Worm (Caenorhabditis elegans) whole organism, early embryonic: ENCODE data around the gene F18F11.4.

Experiments
- B0310.2 ChIP-seq: sonication (generic microtip); optimal IDR thresholded peaks from 2 replicates; lab custom pipeline; 2016; ENCODE audit warnings: mild to moderate bottlenecking, missing genetic modification characterization, missing compliant biosample characterization
- F13C5.2 ChIP-seq: sonication (generic microtip); optimal IDR thresholded peaks from 2 replicates; lab custom pipeline; 2017; ENCODE audit warnings: mild to moderate bottlenecking, missing genetic modification characterization, inconsistent platforms, missing compliant biosample characterization
- aly-1 ChIP-seq: sonication (generic microtip); optimal IDR thresholded peaks from 2 replicates; lab custom pipeline; 2016; ENCODE audit warnings: missing genetic modification characterization, missing compliant biosample characterization
- ama-1 ChIP-seq: fragments of 150-350 bp; optimal IDR thresholded peaks from 2 replicates; lab custom pipeline; 2014
- ceh-13 ChIP-seq: fragments of 200-800 bp; sonication (Bioruptor generic); optimal IDR thresholded peaks from 2 replicates; lab custom pipeline; 2018; ENCODE audit warnings: mild to moderate bottlenecking, missing genetic modification characterization, missing compliant biosample characterization
- ceh-36 ChIP-seq: sonication (generic microtip); optimal IDR thresholded peaks from 2 replicates; lab custom pipeline; 2016; ENCODE audit warnings: missing genetic modification characterization, inconsistent platforms, missing compliant biosample characterization
- ets-7 ChIP-seq: sonication (generic microtip); optimal IDR thresholded peaks from 2 replicates; lab custom pipeline; 2016; ENCODE audit warnings: missing genotype, missing genetic modification characterization, missing compliant biosample characterization
- flt-1 ChIP-seq: fragments of 200-800 bp; sonication (Bioruptor generic); IDR thresholded peaks from 2 replicates; pipeline ENCODE4 v1.3.6; 2022; ENCODE audit warnings: missing genetic modification characterization, missing compliant biosample characterization
- hmbx-1 ChIP-seq: sonication (generic microtip); optimal IDR thresholded peaks from 2 replicates; lab custom pipeline; 2016; ENCODE audit warnings: mild to moderate bottlenecking, missing genetic modification characterization, missing compliant biosample characterization
- hmg-4 ChIP-seq: fragments of 200-800 bp; sonication (Bioruptor generic); optimal IDR thresholded peaks from 2 replicates; lab custom pipeline; 2018; ENCODE audit warnings: mild to moderate bottlenecking, missing genetic modification characterization, missing compliant biosample characterization
- hnd-1 ChIP-seq: sonication (generic microtip); optimal IDR thresholded peaks from 2 replicates; lab custom pipeline; 2016; ENCODE audit warnings: missing genetic modification characterization, missing compliant biosample characterization
- pes-1 ChIP-seq: fragments of 200-800 bp; sonication (Bioruptor generic); IDR thresholded peaks from 2 replicates; pipeline ENCODE4 v1.3.6; 2022; ENCODE audit warnings: missing genetic modification reagents, missing genetic modification characterization, missing compliant biosample characterization
- scrt-1 ChIP-seq: fragments of 200-800 bp; sonication (Bioruptor generic); IDR thresholded peaks from 2 replicates; pipeline ENCODE4 v1.3.6; 2022; ENCODE audit warnings: missing genetic modification characterization, missing compliant biosample characterization
- sea-1 ChIP-seq: fragments of 200-800 bp; sonication (Bioruptor generic); conservative IDR thresholded peaks from 2 replicates; pipeline ENCODE4 v1.3.6; 2022; ENCODE audit warnings: missing genetic modification characterization, missing compliant biosample characterization
- tbx-11 ChIP-seq: fragments of 200-800 bp; sonication (Bioruptor generic); IDR thresholded peaks from 2 replicates; pipeline ENCODE4 v1.3.6; 2022; ENCODE audit warnings: missing genetic modification characterization, missing compliant biosample characterization
- tbx-37 ChIP-seq: fragments of 200-800 bp; sonication (Bioruptor generic); conservative IDR thresholded peaks from 2 replicates; pipeline ENCODE4 v1.3.6; 2022; ENCODE audit warnings: missing genetic modification reagents, missing genetic modification characterization, missing compliant biosample characterization
- tra-4 ChIP-seq: sonication (generic microtip); optimal IDR thresholded peaks from 2 replicates; lab custom pipeline; 2017; ENCODE audit warnings: missing genetic modification characterization, missing compliant biosample characterization

F18F11.4 gene

ce11 chrIV:330523-330922, at the start of gene F18F11.4:
Gene F18F11.4 (plus strand): TSS chrIV:330823.
- TF ChIP-seq tbx-11 (GFP tag; lab: Robert Waterston, UW) = no peak
- TF ChIP-seq tra-4 (tag; lab: Kevin White, UChicago) = no peak
- TF ChIP-seq aly-1 = no peak
- TF ChIP-seq tbx-37 = no peak
- no peak for TF ChIP-seq ama-1 (lab: Kevin White, UChicago)
- no peak for TF ChIP-seq scrt-1 (GFP tag; lab: Robert Waterston, UW)
- no peak for TF ChIP-seq flt-1 (GFP tag; lab: Robert Waterston, UW)
- no peak for TF ChIP-seq hmg-4
- TF ChIP-seq ets-7 (tag; lab: Kevin White, UChicago) = no peak
- no peak for TF ChIP-seq ceh-13 (GFP tag; lab: Kevin White, UChicago)
- TF ChIP-seq hmbx-1 (tag; lab: Kevin White, UChicago) = no peak
- no peak for TF ChIP-seq ceh-36 (tag; lab: Kevin White, UChicago)
- TF ChIP-seq pes-1 (GFP tag; lab: Robert Waterston, UW) = no peak
- no peak for TF ChIP-seq F13C5.2 (tag; lab: Kevin White, UChicago)

DNA sequence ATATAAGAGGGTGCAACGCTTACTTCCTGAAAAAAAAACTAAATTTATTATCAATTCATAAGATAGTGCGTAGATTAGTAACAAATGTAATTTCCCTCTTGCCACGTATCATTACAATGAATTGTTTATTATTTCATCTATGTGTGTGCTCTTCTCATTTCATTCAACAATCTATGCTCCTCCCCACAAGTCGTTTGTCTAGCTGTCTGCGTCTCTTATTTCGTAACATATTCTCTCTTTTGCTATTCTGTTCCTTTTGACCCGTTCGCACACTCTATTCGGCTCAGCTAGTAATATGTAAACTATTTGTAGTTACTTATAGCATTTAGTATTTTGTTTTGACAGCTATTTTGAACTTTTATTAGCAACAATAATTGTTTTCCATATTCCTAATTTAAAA, 48.6 kb upstream of the F18F11.4 start:
- no peak for TF ChIP-seq tbx-37
- TF ChIP-seq pes-1 (GFP tag; lab: Robert Waterston, UW) = no peak
- no peak for TF ChIP-seq scrt-1 (GFP tag; lab: Robert Waterston, UW)
- no peak for TF ChIP-seq B0310.2
- TF ChIP-seq hmg-4 = no peak
- TF ChIP-seq F13C5.2 (tag; lab: Kevin White, UChicago) = no peak
- TF ChIP-seq hmbx-1 (tag; lab: Kevin White, UChicago) = no peak
- no peak for TF ChIP-seq aly-1
- TF ChIP-seq hnd-1 (tag; lab: Kevin White, UChicago) = no peak

DNA sequence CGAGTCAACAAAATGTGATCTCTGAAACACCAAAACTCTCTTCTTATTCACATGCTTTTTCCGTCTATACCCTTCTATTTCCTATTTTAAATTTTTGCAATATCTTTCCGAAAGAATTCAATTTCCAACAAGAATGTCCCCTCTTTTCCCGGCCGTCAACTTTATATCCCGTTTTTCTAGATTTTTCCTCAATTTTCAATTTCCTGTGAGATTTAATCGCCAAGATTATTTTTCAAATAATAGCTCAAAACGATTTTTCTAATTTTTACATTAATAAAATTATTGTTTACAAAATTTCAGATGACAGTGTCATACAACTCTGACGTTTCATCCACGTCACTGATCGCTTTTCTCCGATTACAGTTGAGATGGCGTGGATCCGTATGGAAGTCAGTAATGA, 47.3 kb upstream of the F18F11.4 start, which contains the start of gene best-19:
Gene best-19 (plus strand): TSS at position 301 of the 400 bp plus-strand sequence.
- TF ChIP-seq ets-7 (tag; lab: Kevin White, UChicago) (no peak), hnd-1 (tag; lab: Kevin White, UChicago) (no peak), aly-1 (no peak), tbx-37 (no peak), hmbx-1 (tag; lab: Kevin White, UChicago) (no peak), sea-1 (no peak), hmg-4 (no peak), ama-1 (lab: Kevin White, UChicago) (no peak), pes-1 (GFP tag; lab: Robert Waterston, UW) (no peak), F13C5.2 (tag; lab: Kevin White, UChicago) (no peak), ceh-13 (GFP tag; lab: Kevin White, UChicago) (no peak), B0310.2 (no peak), tra-4 (tag; lab: Kevin White, UChicago) (no peak)

DNA sequence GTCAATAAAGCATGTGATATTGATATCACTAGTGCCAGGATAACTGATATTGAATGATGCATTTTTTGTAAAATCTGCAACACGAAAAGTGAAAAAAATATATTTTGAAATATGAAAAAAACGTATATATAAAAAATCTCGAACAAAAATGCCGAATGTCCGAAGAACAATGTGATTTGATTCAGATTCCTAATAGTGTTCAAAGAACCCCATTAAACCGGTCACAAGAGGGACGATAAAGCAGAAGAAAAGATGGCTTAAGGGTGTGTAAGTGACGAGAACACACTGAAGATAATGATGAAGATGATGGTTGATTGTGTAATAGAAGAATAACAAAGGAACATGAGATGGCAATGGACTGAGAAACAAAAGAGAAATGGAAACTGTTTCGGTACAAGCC, 42.6 kb upstream of the F18F11.4 start, which contains the start of gene T21D12.14:
Gene T21D12.14 (minus strand): TSS at position 101 of the 400 bp plus-strand sequence.
- no peak for TF ChIP-seq tra-4 (tag; lab: Kevin White, UChicago)
- no peak for TF ChIP-seq hmbx-1 (tag; lab: Kevin White, UChicago)
- no peak for TF ChIP-seq ceh-36 (tag; lab: Kevin White, UChicago)
- TF ChIP-seq hmg-4 = no peak
- no peak for TF ChIP-seq scrt-1 (GFP tag; lab: Robert Waterston, UW)
- no peak for TF ChIP-seq sea-1
- no peak for TF ChIP-seq flt-1 (GFP tag; lab: Robert Waterston, UW)
- no peak for TF ChIP-seq F13C5.2 (tag; lab: Kevin White, UChicago)
- no peak for TF ChIP-seq tbx-37
- no peak for TF ChIP-seq pes-1 (GFP tag; lab: Robert Waterston, UW)
- no peak for TF ChIP-seq ets-7 (tag; lab: Kevin White, UChicago)
- no peak for TF ChIP-seq B0310.2
- TF ChIP-seq aly-1 = no peak
- TF ChIP-seq tbx-11 (GFP tag; lab: Robert Waterston, UW) = no peak
- no peak for TF ChIP-seq ceh-13 (GFP tag; lab: Kevin White, UChicago)

ce11 chrIV:290387-290786, 40.2 kb upstream of the F18F11.4 start:
- no peak for TF ChIP-seq tbx-11 (GFP tag; lab: Robert Waterston, UW)
- TF ChIP-seq flt-1 (GFP tag; lab: Robert Waterston, UW) = no peak
- no peak for TF ChIP-seq ceh-36 (tag; lab: Kevin White, UChicago)
- no peak for TF ChIP-seq F13C5.2 (tag; lab: Kevin White, UChicago)
- TF ChIP-seq hnd-1 (tag; lab: Kevin White, UChicago) = no peak
- no peak for TF ChIP-seq sea-1
- TF ChIP-seq ets-7 (tag; lab: Kevin White, UChicago) = no peak
- no peak for TF ChIP-seq ama-1 (lab: Kevin White, UChicago)
- TF ChIP-seq hmbx-1 (tag; lab: Kevin White, UChicago) = no peak
- TF ChIP-seq aly-1 = no peak
- TF ChIP-seq B0310.2 = no peak
- TF ChIP-seq scrt-1 (GFP tag; lab: Robert Waterston, UW) = no peak
- no peak for TF ChIP-seq ceh-13 (GFP tag; lab: Kevin White, UChicago)
- no peak for TF ChIP-seq tra-4 (tag; lab: Kevin White, UChicago)
- no peak for TF ChIP-seq pes-1 (GFP tag; lab: Robert Waterston, UW)
- no peak for TF ChIP-seq hmg-4
- TF ChIP-seq tbx-37 = no peak

DNA sequence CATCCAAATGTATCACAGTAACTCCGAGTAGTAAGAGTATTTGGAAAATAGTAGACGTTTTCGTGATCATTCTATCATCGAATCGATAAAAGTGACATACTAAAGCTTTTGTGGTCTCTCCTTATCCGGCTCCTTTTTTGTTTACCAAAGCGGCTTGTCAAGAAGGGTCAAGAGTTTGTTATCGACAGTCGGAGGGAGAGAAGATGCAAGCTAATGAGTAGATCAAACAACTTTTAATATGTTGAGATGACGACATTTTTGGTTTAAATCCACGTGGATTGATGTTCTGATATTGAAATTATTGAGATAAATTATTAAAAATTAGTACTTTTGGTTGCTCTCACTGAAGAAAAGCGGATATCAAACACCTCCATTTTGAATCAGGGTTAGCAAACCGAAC, 39.3 kb upstream of the F18F11.4 start, which contains the start of gene T21D12.7:
Gene T21D12.7 (minus strand): TSS at position 101 of the 400 bp plus-strand sequence.
- TF ChIP-seq hmg-4 = no peak
- TF ChIP-seq scrt-1 (GFP tag; lab: Robert Waterston, UW) = no peak
- TF ChIP-seq sea-1 = no peak
- TF ChIP-seq hnd-1 (tag; lab: Kevin White, UChicago) = no peak
- no peak for TF ChIP-seq F13C5.2 (tag; lab: Kevin White, UChicago)
- TF ChIP-seq ceh-13 (GFP tag; lab: Kevin White, UChicago) = no peak
- TF ChIP-seq tra-4 (tag; lab: Kevin White, UChicago) = no peak
- no peak for TF ChIP-seq ceh-36 (tag; lab: Kevin White, UChicago)
- no peak for TF ChIP-seq ets-7 (tag; lab: Kevin White, UChicago)
- TF ChIP-seq tbx-11 (GFP tag; lab: Robert Waterston, UW) = no peak
- no peak for TF ChIP-seq aly-1

- no peak for TF ChIP-seq ceh-13 (GFP tag; lab: Kevin White, UChicago)
- no peak for TF ChIP-seq flt-1 (GFP tag; lab: Robert Waterston, UW)
- no peak for TF ChIP-seq hmg-4
Observed at ce11 chrIV:291851-292367, 38.7 kb upstream of the F18F11.4 start.
